Fruit fly (Drosophila melanogaster) whole organism, prepupa: ENCODE measurements around the gene p53.

Experiments used
- CG7368 ChIP-seq: fragments of 200-800 bp; sonication (Bioruptor generic); optimal IDR thresholded peaks from 3 replicates; lab custom pipeline; 2016; ENCODE audit warnings: missing biosample characterization, missing genetic modification characterization
- Met ChIP-seq: fragments of 200-800 bp; sonication (Bioruptor generic); optimal IDR thresholded peaks from 3 replicates; lab custom pipeline; 2016; ENCODE audit warnings: missing biosample characterization, missing genetic modification characterization
- OdsH ChIP-seq: fragments of 200-800 bp; sonication (Bioruptor generic); optimal IDR thresholded peaks from 3 replicates; lab custom pipeline; 2016; ENCODE audit warnings: missing biosample characterization, missing genetic modification characterization
- Sox102F ChIP-seq: fragments of 200-800 bp; sonication (Bioruptor generic); optimal IDR thresholded peaks from 2 replicates; lab custom pipeline; 2016; ENCODE audit warnings: missing biosample characterization, mild to moderate bottlenecking, missing genetic modification characterization
- dac ChIP-seq: fragments of 200-800 bp; sonication (Bioruptor generic); optimal IDR thresholded peaks from 2 replicates; lab custom pipeline; 2017; ENCODE audit warnings: missing biosample characterization, mild to moderate bottlenecking, missing genetic modification characterization
- spab ChIP-seq: fragments of 200-800 bp; sonication (Bioruptor generic); optimal IDR thresholded peaks from 2 replicates; lab custom pipeline; 2017; ENCODE audit warnings: missing biosample characterization, mild to moderate bottlenecking, missing genetic modification characterization, missing genetic modification reagents
- vri ChIP-seq: fragments of 200-800 bp; sonication (Bioruptor generic); optimal IDR thresholded peaks from 3 replicates; lab custom pipeline; 2016; ENCODE audit warnings: missing biosample characterization, mild to moderate bottlenecking, missing genetic modification characterization

DNA sequence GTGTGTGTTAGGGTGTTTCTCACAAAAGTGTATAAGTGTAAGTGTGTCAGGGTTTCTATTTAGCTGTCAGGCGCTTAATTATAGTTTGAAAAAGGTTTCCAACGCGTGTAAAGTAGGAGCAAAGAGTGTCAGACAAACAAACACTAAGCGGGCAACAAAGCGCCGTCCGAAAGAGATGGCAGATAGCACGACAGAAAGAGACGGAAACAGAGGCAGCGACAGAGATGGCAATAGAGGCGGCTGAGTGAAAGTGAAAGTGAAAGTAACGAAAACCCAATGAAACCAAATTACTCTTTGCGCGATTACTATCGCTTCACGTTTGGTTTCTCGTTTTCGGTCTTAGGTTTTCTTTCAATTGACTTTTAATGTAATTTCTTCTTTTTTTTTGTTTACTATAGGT lies 20.6 kb upstream of the p53 start:
- TF ChIP-seq CG7368 (GFP tag; lab: Kevin White, UChicago) (no peak), Sox102F (no peak), OdsH (GFP tag; lab: Kevin White, UChicago) (no peak), spab (GFP tag; lab: Kevin White, UChicago) (no peak), Met (no peak), vri (no peak), dac (no peak)
